Worm (Caenorhabditis elegans) whole organism, late embryonic: ENCODE measurements around the gene sulp-4.

Experiments used
- C08G9.2 ChIP-seq: sonication (generic microtip); optimal IDR thresholded peaks from 2 replicates; lab custom pipeline; 2016; ENCODE audit warnings: mild to moderate bottlenecking, missing genetic modification characterization, moderate library complexity, missing compliant biosample characterization
- ceh-30 ChIP-seq: fragments of 150-350 bp; optimal IDR thresholded peaks from 2 replicates; lab custom pipeline; 2014; ENCODE audit warnings: missing biosample characterization, missing genetic modification characterization
- ceh-6 ChIP-seq: fragments of 200-800 bp; sonication (Bioruptor generic); optimal IDR thresholded peaks from 2 replicates; lab custom pipeline; 2018; ENCODE audit warnings: mild to moderate bottlenecking, missing genetic modification characterization, missing compliant biosample characterization
- ceh-9 ChIP-seq: sonication (generic microtip); optimal IDR thresholded peaks from 2 replicates; lab custom pipeline; 2016; ENCODE audit warnings: mild to moderate bottlenecking, missing genetic modification characterization, inconsistent platforms, missing compliant biosample characterization
- hlh-30 ChIP-seq: sonication (generic microtip); optimal IDR thresholded peaks from 2 replicates; lab custom pipeline; 2017; ENCODE audit warnings: antibody characterized with exemption, missing genetic modification characterization, missing compliant biosample characterization; ENCODE audit not compliant: insufficient read depth
- unc-42 ChIP-seq: sonication (generic microtip); optimal IDR thresholded peaks from 2 replicates; lab custom pipeline; 2016; ENCODE audit warnings: missing genotype, missing genetic modification characterization, missing compliant biosample characterization

- TF ChIP-seq C08G9.2, result no peak
- no peak for TF ChIP-seq ceh-30 (tag; lab: Kevin White, UChicago)
- no peak for TF ChIP-seq ceh-6 (GFP tag; lab: Kevin White, UChicago)
- no peak for TF ChIP-seq unc-42 (tag; lab: Kevin White, UChicago)
- no peak for TF ChIP-seq ceh-9 (tag; lab: Kevin White, UChicago)
- TF ChIP-seq hlh-30 (tag; lab: Kevin White, UChicago), result no peak
Observed at ce11 chrV:11845492-11845891, 29.7 kb upstream of the sulp-4 start, which contains the start of gene hmp-1.
